Fruit fly (Drosophila melanogaster) whole organism, larva: ENCODE data around the gene ntc.

Experiments
- noc ChIP-seq: fragments of 200-800 bp; sonication (Bioruptor generic); optimal IDR thresholded peaks from 3 replicates; lab custom pipeline; 2019; ENCODE audit warnings: missing biosample characterization, mild to moderate bottlenecking, missing genetic modification characterization, moderate library complexity

ntc gene

DNA sequence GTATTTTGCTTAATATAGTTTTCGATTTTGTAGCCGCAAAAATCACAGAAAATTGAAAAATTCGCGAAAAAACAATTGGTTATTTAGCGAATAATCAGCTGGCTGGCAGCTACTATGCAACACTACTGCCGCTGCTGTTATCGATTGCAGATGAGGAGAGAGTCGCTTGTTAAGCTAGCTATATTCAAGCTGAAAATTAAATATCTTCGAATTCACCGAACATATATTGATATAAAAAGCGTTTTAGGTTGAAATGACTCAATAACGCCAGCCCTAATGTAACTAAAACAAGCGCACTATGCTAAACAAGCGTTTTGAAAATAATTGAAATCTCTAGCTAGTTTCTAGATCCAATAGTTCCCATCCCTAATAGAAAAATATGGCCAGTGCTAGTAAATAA is at the start of gene ntc, which contains the start of the genes CG32264 and IntS10:
Gene ntc, minus strand, starts transcription at position 130 of the 400 bp plus-strand sequence.
Gene CG32264, minus strand, starts transcription at position 130 of the 400 bp plus-strand sequence.
Gene IntS10, plus strand, starts transcription at position 381 of the 400 bp plus-strand sequence.
- peak; percentile 72 for TF ChIP-seq noc (tag; lab: Kevin White, UChicago)

DNA sequence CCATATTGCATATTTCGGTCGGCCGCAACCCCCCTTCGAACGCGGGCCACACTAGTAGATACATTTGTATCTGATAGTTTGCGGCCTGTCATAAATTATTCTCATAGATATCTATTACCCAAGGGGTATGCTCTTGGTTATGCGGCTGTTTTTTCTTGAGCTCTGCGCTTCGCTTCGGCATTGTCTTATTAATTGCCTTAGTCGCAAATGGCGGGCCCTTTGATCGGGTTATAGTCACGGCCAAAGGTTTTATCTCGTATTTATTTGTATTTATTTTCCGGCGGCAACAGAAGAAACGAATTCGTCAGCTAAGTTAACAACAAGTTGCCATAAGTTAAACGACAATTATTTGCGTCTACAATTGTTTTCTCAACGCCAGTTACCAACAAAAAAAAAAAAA is 49.7 kb upstream of the ntc start:
- TF ChIP-seq noc (tag; lab: Kevin White, UChicago) = no peak

DNA sequence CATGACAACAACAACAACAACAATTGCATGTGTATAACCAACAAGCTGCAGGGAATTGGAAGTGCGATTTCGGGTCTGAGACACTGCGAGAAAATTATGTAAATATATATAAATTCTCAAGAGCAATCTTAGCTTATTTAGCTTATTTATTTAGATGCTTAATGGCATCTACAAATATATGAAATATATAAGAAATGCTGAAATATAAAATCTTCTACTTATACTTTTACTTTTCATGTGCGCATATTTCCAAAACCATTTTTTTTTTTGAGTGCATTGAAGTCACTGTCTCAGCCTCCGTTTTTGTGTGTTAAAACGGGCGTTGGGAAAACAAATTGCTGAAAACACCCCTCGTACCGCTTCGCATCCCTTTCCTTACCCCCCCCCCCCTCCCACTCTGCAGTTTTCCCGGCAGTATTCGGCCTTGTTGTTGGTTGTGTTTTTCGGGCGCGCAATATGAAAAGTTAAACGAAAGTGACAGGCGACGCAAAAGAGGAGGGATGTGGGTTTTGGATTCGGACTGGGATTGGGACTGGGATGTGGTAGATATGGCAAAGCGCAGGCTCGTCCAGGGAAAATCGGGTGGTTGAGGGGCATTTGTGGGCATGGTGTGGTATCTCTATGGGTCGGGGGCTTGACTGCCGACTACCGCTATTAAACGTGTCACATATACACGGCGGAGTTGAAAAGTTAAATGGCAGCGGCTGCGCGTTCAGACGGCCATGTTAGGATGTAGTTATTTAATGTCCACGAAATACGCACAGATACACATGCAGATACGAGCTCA is 49.1 kb upstream of the ntc start:
- no peak for TF ChIP-seq noc (tag; lab: Kevin White, UChicago)

DNA sequence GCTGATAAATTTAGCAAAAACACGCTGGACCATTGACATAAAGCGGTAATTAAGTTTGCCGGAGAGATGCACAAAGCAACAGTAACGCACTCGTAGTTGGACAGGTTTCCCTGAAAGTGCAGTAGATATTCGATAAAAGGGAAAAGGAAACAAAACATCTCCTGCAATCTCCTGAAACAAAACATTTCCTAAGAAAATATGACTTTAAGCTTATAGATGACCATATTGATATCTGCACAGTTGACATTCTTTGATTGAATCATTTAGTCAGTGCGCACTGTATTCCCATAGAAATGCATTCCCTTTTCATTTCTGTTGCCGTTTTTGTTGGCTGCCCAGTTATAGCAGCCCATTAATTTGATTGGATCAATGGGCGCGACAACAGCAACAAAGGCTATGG is 46.6 kb upstream of the ntc start:
- no peak for TF ChIP-seq noc (tag; lab: Kevin White, UChicago)

DNA sequence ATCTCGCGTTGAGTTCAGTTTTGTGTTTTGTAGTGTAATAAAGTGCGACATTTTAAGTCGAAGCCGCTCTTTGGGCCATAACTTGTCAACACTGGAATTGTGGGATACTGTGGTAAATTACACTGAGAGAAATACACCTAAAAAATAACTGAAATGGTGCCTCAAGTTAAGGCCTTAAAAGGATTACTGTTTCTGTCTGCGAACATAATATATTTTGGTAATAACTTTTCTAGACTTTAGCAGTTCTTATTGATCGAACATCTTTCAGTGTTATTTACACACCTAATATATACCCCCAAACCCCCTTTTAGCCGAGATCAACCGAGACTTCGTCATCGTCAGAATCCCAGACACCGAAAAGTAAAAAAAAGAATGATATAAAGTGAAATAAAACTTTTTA is 45.6 kb upstream of the ntc start:
- no peak for TF ChIP-seq noc (tag; lab: Kevin White, UChicago)

DNA sequence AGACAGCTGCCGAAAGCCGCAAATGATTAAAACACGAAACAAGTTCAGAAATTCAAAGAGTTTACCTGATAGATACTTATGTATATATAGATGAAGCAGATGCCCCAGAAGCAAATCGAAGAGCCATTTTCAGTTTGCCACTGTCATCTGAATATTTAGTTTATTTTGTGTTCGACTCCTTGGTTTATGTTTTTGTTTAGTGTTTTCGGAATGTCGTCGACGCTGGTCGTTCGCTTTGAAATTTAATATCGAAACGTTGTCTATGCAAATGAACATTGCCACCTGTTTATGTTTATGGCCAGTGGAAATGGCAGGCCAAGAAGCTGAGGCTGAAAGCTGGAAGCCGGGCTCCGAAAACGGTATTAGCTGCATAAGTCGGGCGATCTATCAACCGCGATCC is 44.8 kb upstream of the ntc start:
- no peak for TF ChIP-seq noc (tag; lab: Kevin White, UChicago)

DNA sequence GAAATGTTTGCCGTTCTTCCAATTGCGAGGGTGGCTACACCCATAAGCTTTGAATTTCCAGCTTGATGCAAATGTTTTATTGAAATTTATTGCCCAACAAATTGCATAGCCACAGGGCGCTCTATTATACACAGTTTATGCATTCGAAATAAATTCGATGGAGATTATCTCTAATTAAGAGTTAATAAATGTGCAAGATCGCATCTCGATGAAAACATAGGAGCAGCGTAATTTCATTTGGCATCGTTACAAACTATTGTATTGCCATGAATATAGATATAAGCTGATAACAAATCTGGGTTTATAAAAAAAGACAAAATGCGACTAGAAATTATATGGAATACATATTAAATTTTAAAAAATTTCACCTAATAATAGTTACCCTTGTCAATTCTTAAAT is 44.2 kb upstream of the ntc start:
- no peak for TF ChIP-seq noc (tag; lab: Kevin White, UChicago)

DNA sequence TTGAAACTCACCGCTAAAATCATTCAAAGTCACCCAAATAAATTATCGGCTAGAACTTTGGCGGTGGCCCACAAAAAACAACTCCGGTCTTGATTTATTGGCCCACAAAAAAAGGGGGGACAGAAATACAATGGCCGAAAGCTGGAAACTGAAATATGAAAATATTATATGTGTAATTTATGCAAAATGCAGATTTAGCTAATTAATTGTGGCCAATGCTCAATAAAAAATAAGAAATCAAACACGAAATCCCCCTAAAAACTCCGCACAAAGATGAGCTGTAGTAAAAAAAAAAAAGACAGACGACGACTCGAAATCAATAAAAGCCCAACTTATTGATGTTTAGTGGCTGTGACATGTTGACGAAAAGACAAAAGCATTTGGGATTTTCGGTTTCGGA is 43.5 kb upstream of the ntc start:
- TF ChIP-seq noc (tag; lab: Kevin White, UChicago) = peak; percentile 35

DNA sequence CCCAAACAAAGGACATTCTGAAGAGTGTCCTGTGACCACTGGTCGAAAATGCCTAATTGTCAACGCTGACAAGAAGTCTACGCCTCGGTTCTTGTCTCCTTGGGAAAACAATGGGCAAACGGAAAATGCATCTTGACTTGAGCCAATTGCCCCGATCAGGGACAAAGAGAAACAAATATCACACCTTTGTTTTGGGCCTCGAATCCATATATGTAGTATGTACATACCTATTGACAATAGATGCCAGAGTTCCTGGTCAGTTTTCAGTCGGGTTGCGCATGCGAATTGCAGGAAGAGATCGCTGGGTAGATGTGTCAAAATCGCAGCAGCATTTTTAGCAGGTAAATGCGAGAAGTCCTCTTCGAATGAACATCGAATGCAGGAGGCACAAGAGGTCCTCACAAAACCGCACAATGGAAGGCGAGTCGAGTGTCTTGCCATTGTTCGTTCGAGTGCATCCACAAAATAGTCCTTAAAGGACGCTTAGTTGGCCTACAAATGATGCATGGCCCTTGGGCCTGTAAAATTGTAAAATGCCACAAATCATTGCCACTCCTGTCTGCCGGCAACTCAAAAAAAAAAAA is 42.5 kb upstream of the ntc start:
- no peak for TF ChIP-seq noc (tag; lab: Kevin White, UChicago)

DNA sequence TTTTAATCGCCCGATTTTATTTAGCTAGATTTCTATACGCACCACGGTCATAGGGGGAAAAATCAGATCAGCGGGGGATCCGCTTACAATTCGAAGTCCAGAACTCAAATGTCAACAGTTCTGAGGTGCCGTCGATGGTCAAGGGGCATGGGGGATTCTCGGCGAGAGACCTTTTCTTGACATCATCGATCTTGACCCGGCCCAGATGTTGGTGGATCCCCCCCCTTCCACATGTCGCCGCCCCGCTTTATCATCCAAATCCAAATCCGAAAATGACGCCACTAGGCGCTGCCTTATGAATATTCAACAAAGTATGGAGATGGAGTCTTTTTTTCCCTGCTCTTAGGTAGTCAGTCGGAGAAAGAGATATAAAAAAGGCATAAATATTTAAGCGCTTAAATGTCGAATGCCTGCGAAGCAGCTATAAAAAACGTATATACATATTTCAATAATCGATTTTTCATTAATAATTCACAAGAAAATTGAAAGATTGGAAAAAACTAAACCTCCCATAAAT is 41.6 kb upstream of the ntc start:
- TF ChIP-seq noc (tag; lab: Kevin White, UChicago) = peak; percentile 14

DNA sequence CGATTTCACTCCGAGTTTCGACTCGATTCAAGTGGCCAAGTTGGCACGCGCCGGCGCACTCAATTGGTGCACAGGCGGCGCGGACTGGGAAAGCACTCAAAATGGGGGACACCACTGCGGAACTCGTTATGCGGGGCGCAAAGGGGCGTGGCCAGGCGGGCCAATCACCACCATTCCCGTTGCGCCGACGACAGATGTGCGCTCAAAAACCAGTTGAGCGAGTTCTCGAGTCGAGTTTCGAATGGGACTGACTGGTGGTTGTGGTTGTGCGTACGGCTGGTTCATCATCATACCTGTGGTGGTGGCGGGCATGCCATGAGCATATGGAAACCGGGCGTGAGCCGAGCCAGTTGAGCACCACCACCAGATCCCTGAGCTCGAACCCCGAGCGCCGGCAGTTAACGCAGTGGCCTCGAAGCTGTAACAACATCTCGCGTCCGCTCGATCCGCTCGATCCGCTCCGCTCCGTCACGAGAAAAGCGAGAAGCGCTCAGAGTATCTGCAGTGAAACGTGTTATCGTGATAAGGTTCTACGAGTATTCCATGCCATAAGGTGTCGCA is 39.6 kb upstream of the ntc start, which contains the start of gene Awh:
Gene Awh, plus strand, starts transcription at position 392 of the 561 bp plus-strand sequence.
- no peak for TF ChIP-seq noc (tag; lab: Kevin White, UChicago)

DNA sequence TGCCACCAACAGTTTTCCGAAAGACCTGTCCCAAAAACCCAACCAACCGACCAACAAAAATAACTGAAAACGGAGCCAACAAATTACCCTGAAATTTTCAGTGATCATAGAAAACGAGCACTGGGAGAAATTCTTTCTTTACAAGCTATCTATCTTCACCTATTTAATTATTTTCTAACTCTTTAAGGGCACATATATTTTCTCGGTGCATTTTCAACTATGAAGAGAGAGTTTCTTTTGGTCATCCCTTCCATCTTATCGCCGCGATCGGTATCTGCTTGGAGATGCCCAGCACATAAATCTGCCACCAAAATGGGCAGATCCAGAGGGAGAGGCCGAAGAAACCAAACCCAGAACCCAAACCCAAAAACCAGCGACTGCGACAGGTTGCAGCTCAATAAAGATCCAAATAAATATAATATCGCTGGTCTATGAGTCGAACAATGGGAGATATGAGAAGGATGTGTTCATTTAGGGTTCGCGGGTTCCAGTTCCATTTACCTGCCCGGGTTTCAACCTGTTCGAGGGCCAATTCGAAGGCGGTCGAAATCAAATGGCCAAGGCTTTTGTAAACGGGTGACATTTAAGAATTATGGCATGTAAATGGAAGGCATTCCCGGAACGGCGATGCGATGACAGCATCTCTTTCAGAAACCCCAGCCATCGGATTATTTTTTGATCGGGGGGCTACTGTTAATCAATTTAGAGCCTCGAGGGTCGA is 36.9 kb upstream of the ntc start:
- TF ChIP-seq noc (tag; lab: Kevin White, UChicago) = no peak

DNA sequence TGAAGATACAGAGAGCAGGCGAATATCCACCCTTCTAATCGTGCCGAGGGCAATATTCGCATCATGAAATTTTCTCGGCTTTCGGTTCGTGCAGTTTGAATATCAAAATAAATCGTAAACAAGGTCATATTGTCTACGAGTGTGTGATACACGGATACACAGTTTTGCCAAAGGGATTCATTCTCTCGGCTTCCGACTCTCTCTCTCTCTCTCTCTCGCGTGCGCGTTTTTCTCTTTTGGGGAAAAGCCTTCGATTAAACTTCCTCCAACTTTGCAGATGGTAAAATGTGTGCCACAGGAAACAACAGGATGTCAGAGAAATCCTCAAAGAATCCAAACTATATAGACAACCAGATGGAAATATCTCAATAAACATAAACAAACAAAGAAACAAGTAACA is 21.9 kb upstream of the ntc start:
- TF ChIP-seq noc (tag; lab: Kevin White, UChicago) = no peak

DNA sequence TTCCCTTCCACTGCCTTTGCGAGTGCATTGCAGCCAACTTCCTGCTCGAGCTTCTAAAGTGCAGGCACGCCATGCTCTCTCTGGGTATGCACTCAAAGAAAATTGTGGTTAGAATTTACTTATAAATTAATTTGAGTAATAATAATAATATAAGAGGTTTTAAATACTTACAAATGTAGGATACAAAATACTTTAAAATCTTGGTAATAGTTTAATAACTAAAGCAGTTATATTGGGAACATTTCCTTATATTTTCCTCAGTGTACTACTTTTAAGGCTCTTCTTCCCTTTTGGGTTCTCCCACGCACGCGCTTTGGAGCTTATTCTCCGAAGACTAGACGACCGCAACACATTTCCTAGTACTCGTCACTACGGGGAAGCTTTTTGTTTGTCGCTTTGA is 20.3 kb upstream of the ntc start:
- TF ChIP-seq noc (tag; lab: Kevin White, UChicago) = no peak

DNA sequence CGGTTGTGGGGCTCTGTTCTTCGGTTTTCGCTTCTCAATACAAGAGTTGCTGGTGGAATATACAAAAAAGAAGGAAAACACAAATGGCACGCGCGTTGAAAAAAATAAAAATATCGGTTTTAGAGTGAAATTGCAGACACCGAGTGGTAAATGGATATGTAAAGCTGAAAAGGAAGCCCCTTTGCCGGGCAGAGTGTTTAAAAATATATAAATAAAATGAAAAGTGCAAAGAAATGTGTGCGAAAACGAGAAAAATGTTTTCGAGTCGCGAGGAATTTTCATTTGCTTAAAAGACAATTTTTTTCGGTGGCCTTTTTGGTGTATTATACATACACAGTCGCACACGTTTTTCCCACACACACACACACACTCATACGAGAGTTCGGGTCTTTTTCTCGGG is 19.6 kb upstream of the ntc start:
- no peak for TF ChIP-seq noc (tag; lab: Kevin White, UChicago)

DNA sequence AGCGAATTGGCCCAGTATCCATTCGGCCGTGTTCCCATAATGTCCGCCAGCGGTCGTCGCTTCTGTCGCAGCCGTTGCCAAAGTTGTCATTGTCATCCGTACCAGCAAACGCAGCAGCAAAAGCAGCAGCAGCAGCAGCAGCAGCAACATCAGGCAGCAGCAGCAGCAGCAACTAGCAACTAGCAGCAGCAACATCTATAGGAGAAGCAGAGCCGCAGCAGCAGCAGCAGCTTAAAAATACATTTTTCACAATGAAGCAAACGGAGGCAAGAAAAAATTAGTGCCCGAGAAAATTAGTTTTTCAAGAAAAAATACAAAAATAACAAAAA is 19.2 kb upstream of the ntc start:
- TF ChIP-seq noc (tag; lab: Kevin White, UChicago) = no peak
